Worm (Caenorhabditis elegans): ENCODE results near the gene Y43F8B.22.

The Y43F8B.22 gene

DNA sequence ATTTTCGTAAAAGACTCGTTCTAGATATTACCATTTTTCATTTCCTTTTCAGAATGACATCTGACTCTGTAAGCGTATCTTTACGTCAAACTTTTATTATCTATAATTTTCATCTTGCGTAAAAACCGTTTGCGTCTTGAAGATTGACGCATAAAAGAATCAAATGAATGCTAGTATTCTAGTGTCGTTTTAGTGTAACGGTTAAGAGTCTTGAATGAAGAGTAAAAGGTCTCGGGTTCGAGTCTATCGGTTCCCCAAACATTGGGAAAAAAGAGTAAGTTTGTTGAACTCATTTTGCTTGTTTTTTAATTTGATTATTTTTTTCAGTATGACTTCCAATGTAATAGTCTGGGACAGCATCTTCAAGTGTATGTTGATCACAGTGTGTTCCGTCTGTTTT lies 1.9 kb downstream of the Y43F8B.22 start, which contains the start of gene Y43F8B.17:
TSS of gene Y43F8B.17 (plus strand) at position 215 of the 400 bp plus-strand sequence.
- TF ChIP-seq let-607 (tag; optimal IDR thresholded peaks at IDR 0.05) (no peak), lag-1 (GFP tag; IDR thresholded peaks at IDR 0.05) (no peak), B0261.1 (tag; optimal IDR thresholded peaks at IDR 0.05) (peak; percentile 62), efl-1 (GFP tag; optimal IDR thresholded peaks at IDR 0.05) (no peak), egl-44 (GFP tag; IDR thresholded peaks at IDR 0.05) (no peak), tbp1 (GFP tag; optimal IDR thresholded peaks at IDR 0.05) (peak; percentile 84), nfya-2 (GFP tag; IDR thresholded peaks at IDR 0.05) (no peak), athp-1 (tag; optimal IDR thresholded peaks at IDR 0.05) (no peak), rpc-1 (optimal IDR thresholded peaks at IDR 0.05) (peak; percentile 51), rpc-1 (tag; optimal IDR thresholded peaks at IDR 0.05) (peak; percentile 71)

ce11 chrV:19485261-19485660 lies 2.6 kb downstream of the Y43F8B.22 start, which contains the start of gene Y43F8B.28:
Gene Y43F8B.28 (plus strand): TSS chrV:19485319.
- no peak for TF ChIP-seq snpc-1.3 (tag; optimal IDR thresholded peaks at IDR 0.05; ENCODE audit: insufficient read depth)
- no peak for TF ChIP-seq aptf-3 (GFP tag; IDR thresholded peaks at IDR 0.05)
- no peak for TF ChIP-seq B0336.3 (GFP tag; IDR thresholded peaks at IDR 0.05)
- no peak for TF ChIP-seq nfya-2 (GFP tag; IDR thresholded peaks at IDR 0.05)
- TF ChIP-seq ceh-58 (GFP tag; IDR thresholded peaks at IDR 0.05): no peak
- 0 out of 2 replicates have a peak, but pooled peaks have one; percentile 10 for TF ChIP-seq lin-26 (GFP tag; IDR thresholded peaks at IDR 0.05)
- TF ChIP-seq F39B2.1 (GFP tag; IDR thresholded peaks at IDR 0.05): no peak
- no peak for TF ChIP-seq bed-1 (GFP tag; IDR thresholded peaks at IDR 0.05)
- no peak for TF ChIP-seq madf-8 (GFP tag; conservative IDR thresholded peaks at IDR 0.05)
- TF ChIP-seq dox-1 (GFP tag; IDR thresholded peaks at IDR 0.05): no peak
- TF ChIP-seq aptf-2 (GFP tag; conservative IDR thresholded peaks at IDR 0.05): no peak
- TF ChIP-seq lir-1 (GFP tag; conservative IDR thresholded peaks at IDR 0.05): no peak
- peak; percentile 88 for TF ChIP-seq egrh-3 (GFP tag; IDR thresholded peaks at IDR 0.05)
- TF ChIP-seq B0019.2 (GFP tag; conservative IDR thresholded peaks at IDR 0.05): no peak
- peak; percentile 87 for TF ChIP-seq zfh-2 (GFP tag; conservative IDR thresholded peaks at IDR 0.05)
- no peak for TF ChIP-seq hmg-1.2 (GFP tag; IDR thresholded peaks at IDR 0.05)
- TF ChIP-seq let-607 (tag; optimal IDR thresholded peaks at IDR 0.05): no peak

ce11 chrV:19485690-19486089 lies 3.1 kb downstream of the Y43F8B.22 start, which contains the start of gene Y43F8B.18:
Gene Y43F8B.18 (plus strand): TSS chrV:19485990.
- TF ChIP-seq repo-1 (tag; optimal IDR thresholded peaks at IDR 0.05) (no peak), ets-4 (GFP tag; optimal IDR thresholded peaks at IDR 0.05) (no peak)

- TF ChIP-seq zfh-2 (GFP tag; conservative IDR thresholded peaks at IDR 0.05) (no peak), Y53F4B.3 (GFP tag; IDR thresholded peaks at IDR 0.05) (no peak), nfyb-1 (GFP tag; IDR thresholded peaks at IDR 0.05) (no peak), nhr-27 (tag; optimal IDR thresholded peaks at IDR 0.05) (no peak), B0019.2 (GFP tag; conservative IDR thresholded peaks at IDR 0.05) (no peak)
These were observed 7.8 kb downstream of the Y43F8B.22 start, which contains the start of gene Y43F8B.7 for ce11 chrV:19490461-19490860. Gene Y43F8B.7 (plus strand): TSS chrV:19490761.

- no peak for TF ChIP-seq D2030.7 (GFP tag; IDR thresholded peaks at IDR 0.05)
- TF ChIP-seq Y79H2A.3 (GFP tag; conservative IDR thresholded peaks at IDR 0.05): no peak
- TF ChIP-seq ceh-58 (GFP tag; IDR thresholded peaks at IDR 0.05): no peak
- TF ChIP-seq ztf-22 (GFP tag; optimal IDR thresholded peaks at IDR 0.05): no peak
- no peak for TF ChIP-seq lin-26 (GFP tag; IDR thresholded peaks at IDR 0.05)
- no peak for TF ChIP-seq snpc-3.4 (tag; optimal IDR thresholded peaks at IDR 0.05)
- no peak for TF ChIP-seq cebp-1 (GFP tag; IDR thresholded peaks at IDR 0.05)
- TF ChIP-seq cebp-1 (tag; optimal IDR thresholded peaks at IDR 0.05): no peak
- TF ChIP-seq K12H6.12 (tag; optimal IDR thresholded peaks at IDR 0.05): no peak
- TF ChIP-seq efl-1 (GFP tag; optimal IDR thresholded peaks at IDR 0.05): no peak
- TF ChIP-seq repo-1 (tag; optimal IDR thresholded peaks at IDR 0.05): no peak
- no peak for TF ChIP-seq lag-1 (GFP tag; IDR thresholded peaks at IDR 0.05)
- no peak for TF ChIP-seq mcd-1 (GFP tag; IDR thresholded peaks at IDR 0.05)
- no peak for TF ChIP-seq F37B4.10 (GFP tag; IDR thresholded peaks at IDR 0.05)
- TF ChIP-seq chd-7 (tag; optimal IDR thresholded peaks at IDR 0.05): no peak
- no peak for TF ChIP-seq madf-10 (tag; optimal IDR thresholded peaks at IDR 0.05)
- TF ChIP-seq let-526 (GFP tag; IDR thresholded peaks at IDR 0.05): no peak
- TF ChIP-seq hsf-1 (GFP tag; IDR thresholded peaks at IDR 0.05): no peak
These were observed 8.7 kb downstream of the Y43F8B.22 start, which contains the start of gene Y43F8B.29 for ce11 chrV:19491302-19491701. Gene Y43F8B.29 (plus strand): TSS chrV:19491602.

Measured in whole organism, young adult.